Worm (Caenorhabditis elegans): ENCODE data around the gene R107.2.

ce11 chrIII:9053263-9053662 is 7.5 kb upstream of the R107.2 start:
- TF ChIP-seq flt-1 (GFP tag; IDR thresholded peaks at IDR 0.05) (no peak), ztf-29 (GFP tag; IDR thresholded peaks at IDR 0.05) (no peak), T22C8.4 (GFP tag; IDR thresholded peaks at IDR 0.05) (no peak)

Data from whole organism, midembryonic.